Worm (Caenorhabditis elegans) whole organism, early embryonic: ENCODE data around the gene C16C8.7.

Experiments used
- ama-1 ChIP-seq: fragments of 150-350 bp; optimal IDR thresholded peaks from 2 replicates; lab custom pipeline; 2014
- ceh-13 ChIP-seq: fragments of 200-800 bp; sonication (Bioruptor generic); optimal IDR thresholded peaks from 2 replicates; lab custom pipeline; 2018; ENCODE audit warnings: mild to moderate bottlenecking, missing genetic modification characterization, missing compliant biosample characterization
- ceh-36 ChIP-seq: sonication (generic microtip); optimal IDR thresholded peaks from 2 replicates; lab custom pipeline; 2016; ENCODE audit warnings: missing genetic modification characterization, inconsistent platforms, missing compliant biosample characterization
- flt-1 ChIP-seq: fragments of 200-800 bp; sonication (Bioruptor generic); IDR thresholded peaks from 2 replicates; pipeline ENCODE4 v1.3.6; 2022; ENCODE audit warnings: missing genetic modification characterization, missing compliant biosample characterization
- hmbx-1 ChIP-seq: sonication (generic microtip); optimal IDR thresholded peaks from 2 replicates; lab custom pipeline; 2016; ENCODE audit warnings: mild to moderate bottlenecking, missing genetic modification characterization, missing compliant biosample characterization
- hnd-1 ChIP-seq: sonication (generic microtip); optimal IDR thresholded peaks from 2 replicates; lab custom pipeline; 2016; ENCODE audit warnings: missing genetic modification characterization, missing compliant biosample characterization
- sea-1 ChIP-seq: fragments of 200-800 bp; sonication (Bioruptor generic); conservative IDR thresholded peaks from 2 replicates; pipeline ENCODE4 v1.3.6; 2022; ENCODE audit warnings: missing genetic modification characterization, missing compliant biosample characterization
- tbx-37 ChIP-seq: fragments of 200-800 bp; sonication (Bioruptor generic); conservative IDR thresholded peaks from 2 replicates; pipeline ENCODE4 v1.3.6; 2022; ENCODE audit warnings: missing genetic modification reagents, missing genetic modification characterization, missing compliant biosample characterization

DNA sequence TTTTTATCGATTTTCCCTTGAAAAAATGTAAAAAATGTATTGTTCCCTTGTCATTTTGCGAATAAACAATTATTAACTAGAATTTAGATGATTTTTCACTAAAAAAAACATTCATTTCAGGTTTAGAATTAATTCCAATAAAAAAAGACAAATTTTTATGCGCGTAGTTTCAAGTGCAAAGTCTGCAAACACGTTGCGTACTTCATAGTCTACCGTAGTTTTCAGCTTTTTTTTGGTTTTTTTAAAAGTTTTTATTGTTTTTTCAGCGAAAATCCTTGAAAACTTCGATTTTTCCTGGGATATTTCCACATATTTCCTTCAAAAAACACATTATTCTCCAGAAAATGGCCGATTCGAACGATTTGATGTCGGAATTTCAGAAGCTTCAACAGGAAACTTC lies 6.4 kb downstream of the C16C8.7 start, which contains the start of gene C16C8.11:
- TF ChIP-seq ceh-13 (GFP tag; lab: Kevin White, UChicago), result no peak
- no peak for TF ChIP-seq hmbx-1
- no peak for TF ChIP-seq ama-1
- TF ChIP-seq tbx-37 (GFP tag; lab: Robert Waterston, UW), result no peak
- no peak for TF ChIP-seq ceh-36
- TF ChIP-seq flt-1 (GFP tag; lab: Robert Waterston, UW), result no peak
- TF ChIP-seq hnd-1 (tag; lab: Kevin White, UChicago), result no peak
- no peak for TF ChIP-seq sea-1 (GFP tag; lab: Robert Waterston, UW)
